Fruit fly (Drosophila melanogaster) whole organism, prepupa: ENCODE data around the gene CG11151.

Experiments
- Blimp-1 ChIP-seq: fragments of 200-800 bp; sonication (Bioruptor generic); optimal IDR thresholded peaks from 3 replicates; lab custom pipeline; 2017; ENCODE audit warnings: missing biosample characterization, missing genetic modification characterization, mild to moderate bottlenecking, moderate library complexity, missing genetic modification reagents
- CG10631 ChIP-seq: fragments of 200-800 bp; sonication (Bioruptor generic); optimal IDR thresholded peaks from 2 replicates; lab custom pipeline; 2016; ENCODE audit warnings: missing biosample characterization, missing genetic modification characterization
- CG11294 ChIP-seq: fragments of 200-800 bp; sonication (Bioruptor generic); IDR thresholded peaks from 2 replicates; pipeline ENCODE4 v1.3.6; 2022; ENCODE audit warnings: missing biosample characterization, missing genetic modification characterization
- CG11902 ChIP-seq: fragments of 200-800 bp; sonication (Bioruptor generic); optimal IDR thresholded peaks from 3 replicates; lab custom pipeline; 2016; ENCODE audit warnings: missing biosample characterization, missing genetic modification characterization
- CG1621 ChIP-seq: fragments of 200-800 bp; sonication (Bioruptor generic); optimal IDR thresholded peaks from 3 replicates; lab custom pipeline; 2018; ENCODE audit warnings: missing biosample characterization, mild to moderate bottlenecking, missing genetic modification characterization
- CG16779 ChIP-seq: fragments of 200-800 bp; sonication (Bioruptor generic); optimal IDR thresholded peaks from 3 replicates; lab custom pipeline; 2017; ENCODE audit warnings: missing biosample characterization, mild to moderate bottlenecking, missing genetic modification characterization
- CG3032 ChIP-seq: fragments of 200-800 bp; optimal IDR thresholded peaks from 2 replicates; lab custom pipeline; 2019; ENCODE audit warnings: missing biosample characterization, mild to moderate bottlenecking, missing genetic modification characterization, moderate library complexity
- CG31627 ChIP-seq: fragments of 200-800 bp; sonication (Bioruptor generic); optimal IDR thresholded peaks from 3 replicates; lab custom pipeline; 2016; ENCODE audit warnings: missing biosample characterization, missing genetic modification characterization
- CG32006 ChIP-seq: fragments of 200-800 bp; sonication (Bioruptor generic); optimal IDR thresholded peaks from 3 replicates; lab custom pipeline; 2017; ENCODE audit warnings: missing biosample characterization, mild to moderate bottlenecking, missing genetic modification characterization
- CG34406 ChIP-seq: fragments of 200-800 bp; sonication (Bioruptor generic); optimal IDR thresholded peaks from 3 replicates; lab custom pipeline; 2016; ENCODE audit warnings: missing biosample characterization, missing genetic modification characterization
- CG3919 ChIP-seq: fragments of 200-800 bp; sonication (Bioruptor generic); optimal IDR thresholded peaks from 3 replicates; lab custom pipeline; 2016; ENCODE audit warnings: missing biosample characterization, missing genetic modification characterization
- CG6163 ChIP-seq: fragments of 200-800 bp; sonication (Bioruptor generic); IDR thresholded peaks from 3 replicates; pipeline ENCODE4 v1.3.6; 2022; ENCODE audit warnings: missing biosample characterization, missing genetic modification characterization
- CG6276 ChIP-seq: fragments of 200-800 bp; sonication (Bioruptor generic); optimal IDR thresholded peaks from 2 replicates; lab custom pipeline; 2017; ENCODE audit warnings: missing biosample characterization, mild to moderate bottlenecking, missing genetic modification characterization
- CG6792 ChIP-seq: fragments of 200-800 bp; sonication (Bioruptor generic); optimal IDR thresholded peaks from 3 replicates; lab custom pipeline; 2016; ENCODE audit warnings: missing biosample characterization, missing genetic modification characterization
- CG6808 ChIP-seq: fragments of 200-800 bp; sonication (Bioruptor generic); optimal IDR thresholded peaks from 3 replicates; lab custom pipeline; 2017; ENCODE audit warnings: missing biosample characterization, missing genetic modification characterization, mild to moderate bottlenecking, moderate library complexity, missing genetic modification reagents
- CG6854 ChIP-seq: fragments of 200-800 bp; sonication (Bioruptor generic); optimal IDR thresholded peaks from 2 replicates; lab custom pipeline; 2017; ENCODE audit warnings: missing biosample characterization, mild to moderate bottlenecking, missing genetic modification characterization
- CG7368 ChIP-seq: fragments of 200-800 bp; sonication (Bioruptor generic); optimal IDR thresholded peaks from 3 replicates; lab custom pipeline; 2016; ENCODE audit warnings: missing biosample characterization, missing genetic modification characterization
- CG8119 ChIP-seq: fragments of 200-800 bp; sonication (Bioruptor generic); IDR thresholded peaks from 3 replicates; pipeline ENCODE4 v1.3.6; 2022; ENCODE audit warnings: missing biosample characterization, missing genetic modification characterization
- Eip78C ChIP-seq: fragments of 200-800 bp; sonication (Bioruptor generic); peaks from one replicate; lab custom pipeline; 2016; ENCODE audit warnings: missing biosample characterization, missing genetic modification characterization
- Gug ChIP-seq: fragments of 200-800 bp; sonication (Bioruptor generic); IDR thresholded peaks from 2 replicates; pipeline ENCODE4 v1.3.6; 2022; ENCODE audit warnings: missing biosample characterization, missing genetic modification characterization
- Hr38 ChIP-seq: sonication (Bioruptor generic); optimal IDR thresholded peaks from 2 replicates; lab custom pipeline; 2016; ENCODE audit warnings: missing biosample characterization, missing genetic modification characterization
- Hr39 ChIP-seq: fragments of 200-800 bp; sonication (Bioruptor generic); optimal IDR thresholded peaks from 2 replicates; lab custom pipeline; 2016; ENCODE audit warnings: missing biosample characterization, missing genetic modification characterization
- OdsH ChIP-seq: fragments of 200-800 bp; sonication (Bioruptor generic); optimal IDR thresholded peaks from 3 replicates; lab custom pipeline; 2016; ENCODE audit warnings: missing biosample characterization, missing genetic modification characterization
- Smox ChIP-seq: fragments of 200-800 bp; sonication (Bioruptor generic); optimal IDR thresholded peaks from 3 replicates; lab custom pipeline; 2016; ENCODE audit warnings: missing biosample characterization, missing genetic modification characterization
- Sox102F ChIP-seq: fragments of 200-800 bp; sonication (Bioruptor generic); optimal IDR thresholded peaks from 2 replicates; lab custom pipeline; 2016; ENCODE audit warnings: missing biosample characterization, mild to moderate bottlenecking, missing genetic modification characterization
- Sox14 ChIP-seq: fragments of 200-800 bp; sonication (Bioruptor generic); optimal IDR thresholded peaks from 3 replicates; lab custom pipeline; 2016; ENCODE audit warnings: missing biosample characterization, missing genetic modification characterization
- Sox15 ChIP-seq: fragments of 200-800 bp; sonication (Bioruptor generic); optimal IDR thresholded peaks from 3 replicates; lab custom pipeline; 2016; ENCODE audit warnings: missing biosample characterization, missing genetic modification characterization
- dac ChIP-seq: fragments of 200-800 bp; sonication (Bioruptor generic); optimal IDR thresholded peaks from 2 replicates; lab custom pipeline; 2017; ENCODE audit warnings: missing biosample characterization, mild to moderate bottlenecking, missing genetic modification characterization
- dsx ChIP-seq: fragments of 200-800 bp; optimal IDR thresholded peaks from 3 replicates; lab custom pipeline; 2019; ENCODE audit warnings: missing biosample characterization, mild to moderate bottlenecking, missing genetic modification characterization, moderate library complexity; ENCODE audit not compliant: poor library complexity, severe bottlenecking
- eg ChIP-seq: fragments of 200-800 bp; sonication (Bioruptor generic); IDR thresholded peaks from 3 replicates; pipeline ENCODE4 v1.3.6; 2022; ENCODE audit warnings: missing biosample characterization, missing genetic modification characterization
- esn ChIP-seq: fragments of 200-800 bp; sonication (Bioruptor generic); optimal IDR thresholded peaks from 2 replicates; lab custom pipeline; 2016; ENCODE audit warnings: missing biosample characterization, mild to moderate bottlenecking, missing genetic modification characterization, moderate library complexity
- fkh ChIP-seq: fragments of 200-800 bp; sonication (Bioruptor generic); optimal IDR thresholded peaks from 3 replicates; lab custom pipeline; 2017; ENCODE audit warnings: missing biosample characterization, mild to moderate bottlenecking, missing genetic modification characterization, moderate library complexity
- net ChIP-seq: fragments of 200-800 bp; sonication (Bioruptor generic); optimal IDR thresholded peaks from 3 replicates; lab custom pipeline; 2016; ENCODE audit warnings: missing biosample characterization, missing genetic modification characterization
- pdm3 ChIP-seq: fragments of 200-800 bp; sonication (Bioruptor generic); optimal IDR thresholded peaks from 3 replicates; lab custom pipeline; 2016; ENCODE audit warnings: missing biosample characterization, missing genetic modification characterization
- spab ChIP-seq: fragments of 200-800 bp; sonication (Bioruptor generic); optimal IDR thresholded peaks from 2 replicates; lab custom pipeline; 2017; ENCODE audit warnings: missing biosample characterization, mild to moderate bottlenecking, missing genetic modification characterization, missing genetic modification reagents
- ss ChIP-seq, 2 experiments: fragments of 200-800 bp; sonication (Bioruptor generic); optimal IDR thresholded peaks; 2 replicates in 1 of 2; 3 replicates in 1 of 2; lab custom pipeline; 2017 to 2018; ENCODE audit warnings: mild to moderate bottlenecking in 2 of 2, missing biosample characterization in 2 of 2, missing genetic modification characterization in 2 of 2, moderate library complexity in 1 of 2
- svp ChIP-seq: fragments of 200-800 bp; sonication (Bioruptor generic); peaks from one replicate; lab custom pipeline; 2016; ENCODE audit warnings: missing biosample characterization, missing genetic modification characterization
- topi ChIP-seq: fragments of 200-800 bp; sonication (Bioruptor generic); optimal IDR thresholded peaks from 3 replicates; lab custom pipeline; 2016; ENCODE audit warnings: missing biosample characterization, missing genetic modification characterization
- vri ChIP-seq: fragments of 200-800 bp; sonication (Bioruptor generic); optimal IDR thresholded peaks from 3 replicates; lab custom pipeline; 2016; ENCODE audit warnings: missing biosample characterization, mild to moderate bottlenecking, missing genetic modification characterization

Gene CG11151

DNA sequence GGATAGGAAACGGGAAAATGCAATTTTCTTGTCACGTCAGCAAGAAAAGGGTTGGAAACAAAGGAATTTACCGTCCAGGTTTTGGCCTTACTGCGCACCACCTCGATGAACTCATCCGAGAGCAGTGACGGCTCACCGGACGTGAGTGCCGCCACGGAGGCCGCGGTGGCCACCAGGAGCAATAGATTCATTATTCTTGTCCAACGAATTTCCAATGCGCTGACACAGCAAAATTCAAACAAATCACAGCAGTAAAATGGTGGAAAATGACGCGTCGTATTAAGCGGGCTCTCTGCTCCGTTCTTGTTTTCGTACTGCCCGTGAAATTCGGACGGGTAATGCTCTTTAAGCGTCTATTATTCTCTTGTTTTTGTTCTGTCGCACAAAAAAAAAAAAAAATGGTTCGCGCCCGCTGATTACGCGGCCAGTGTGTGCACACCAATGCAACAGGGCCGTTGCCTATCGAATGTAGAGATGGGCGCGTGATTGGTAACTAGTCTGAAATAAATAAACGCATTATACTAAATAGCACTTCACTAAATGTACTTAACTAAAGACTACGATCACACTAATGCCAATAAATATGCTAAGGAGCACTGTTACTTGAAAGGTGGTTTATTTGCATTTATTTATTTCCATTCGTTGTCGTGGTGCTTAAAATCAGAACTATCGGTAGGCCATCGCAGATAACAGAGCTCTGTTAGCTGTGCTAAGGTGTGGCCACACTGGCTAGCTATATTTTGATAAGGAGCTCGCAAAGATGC, 42.4 kb downstream of the CG11151 start, which contains the start of the genes CtsB and amrt (continued):
- TF ChIP-seq CG34406 (GFP tag; lab: Kevin White, UChicago) (peak; percentile 58), svp (GFP tag; lab: Kevin White, UChicago) (no peak), CG16779 (peak; percentile 52), topi (peak; percentile 63), Sox102F (GFP tag; lab: Kevin White, UChicago) (peak; percentile 46), CG31627 (peak; percentile 63), net (GFP tag; lab: Kevin White, UChicago) (peak; percentile 77), Hr39 (GFP tag; lab: Kevin White, UChicago) (peak; percentile 64), CG11902 (GFP tag; lab: Kevin White, UChicago) (no peak), CG3032 (tag; lab: Kevin White, UChicago) (peak; percentile 55)

- peak; percentile 17 for TF ChIP-seq CG3919 (GFP tag; lab: Kevin White, UChicago)
- peak; percentile 91 for TF ChIP-seq Blimp-1 (GFP tag; lab: Kevin White, UChicago)
- 0 out of 3 replicates have a peak, but pooled peaks have one; percentile 45 for TF ChIP-seq CG6163 (GFP tag; lab: Robert Waterston, UW)
- TF ChIP-seq dsx (GFP tag; lab: Kevin White, UChicago) = peak; percentile 29
- TF ChIP-seq net (GFP tag; lab: Kevin White, UChicago) = peak; percentile 9
- peak; percentile 38 for TF ChIP-seq Sox14 (GFP tag; lab: Kevin White, UChicago)
- peak; percentile 32 for TF ChIP-seq svp (GFP tag; lab: Kevin White, UChicago)
- TF ChIP-seq ss (GFP tag; optimal IDR thresholded peaks at IDR 0.05; lab: Kevin White, UChicago) = peak in 1 of 2 experiments; percentile 23
- peak; percentile 47; the same call in 2 of the 3 replicates for TF ChIP-seq eg (GFP tag; lab: Robert Waterston, UW)
- TF ChIP-seq CG6854 (GFP tag; lab: Kevin White, UChicago) = peak; percentile 10
- TF ChIP-seq CG32006 (GFP tag; lab: Kevin White, UChicago) = peak; percentile 15
- TF ChIP-seq vri (GFP tag; lab: Kevin White, UChicago) = no peak
- TF ChIP-seq CG6792 (GFP tag; lab: Kevin White, UChicago) = no peak
- peak; percentile 15 for TF ChIP-seq dac (GFP tag; lab: Kevin White, UChicago)
- 0 out of 3 replicates have a peak, but pooled peaks have one; percentile 12 for TF ChIP-seq CG8119 (GFP tag; lab: Robert Waterston, UW)
- peak; percentile 26 for TF ChIP-seq fkh (GFP tag; lab: Kevin White, UChicago)
- TF ChIP-seq esn (GFP tag; lab: Kevin White, UChicago) = peak; percentile 10
- peak; percentile 2 for TF ChIP-seq CG3032 (tag; lab: Kevin White, UChicago)
- TF ChIP-seq pdm3 (GFP tag; lab: Kevin White, UChicago) = no peak
- TF ChIP-seq CG6808 (GFP tag; lab: Kevin White, UChicago) = peak; percentile 18
- no peak for TF ChIP-seq CG11902 (GFP tag; lab: Kevin White, UChicago)
- no peak for TF ChIP-seq Hr39 (GFP tag; lab: Kevin White, UChicago)
- peak; percentile 1 for TF ChIP-seq Eip78C (GFP tag; lab: Kevin White, UChicago)
- TF ChIP-seq Smox (GFP tag; lab: Kevin White, UChicago) = no peak
These were observed 44.0 kb downstream of the CG11151 start, which contains the start of gene inaE for dm6 chrX:13783534-13783949. Gene inaE, plus strand, starts transcription at chrX:13783714.

DNA sequence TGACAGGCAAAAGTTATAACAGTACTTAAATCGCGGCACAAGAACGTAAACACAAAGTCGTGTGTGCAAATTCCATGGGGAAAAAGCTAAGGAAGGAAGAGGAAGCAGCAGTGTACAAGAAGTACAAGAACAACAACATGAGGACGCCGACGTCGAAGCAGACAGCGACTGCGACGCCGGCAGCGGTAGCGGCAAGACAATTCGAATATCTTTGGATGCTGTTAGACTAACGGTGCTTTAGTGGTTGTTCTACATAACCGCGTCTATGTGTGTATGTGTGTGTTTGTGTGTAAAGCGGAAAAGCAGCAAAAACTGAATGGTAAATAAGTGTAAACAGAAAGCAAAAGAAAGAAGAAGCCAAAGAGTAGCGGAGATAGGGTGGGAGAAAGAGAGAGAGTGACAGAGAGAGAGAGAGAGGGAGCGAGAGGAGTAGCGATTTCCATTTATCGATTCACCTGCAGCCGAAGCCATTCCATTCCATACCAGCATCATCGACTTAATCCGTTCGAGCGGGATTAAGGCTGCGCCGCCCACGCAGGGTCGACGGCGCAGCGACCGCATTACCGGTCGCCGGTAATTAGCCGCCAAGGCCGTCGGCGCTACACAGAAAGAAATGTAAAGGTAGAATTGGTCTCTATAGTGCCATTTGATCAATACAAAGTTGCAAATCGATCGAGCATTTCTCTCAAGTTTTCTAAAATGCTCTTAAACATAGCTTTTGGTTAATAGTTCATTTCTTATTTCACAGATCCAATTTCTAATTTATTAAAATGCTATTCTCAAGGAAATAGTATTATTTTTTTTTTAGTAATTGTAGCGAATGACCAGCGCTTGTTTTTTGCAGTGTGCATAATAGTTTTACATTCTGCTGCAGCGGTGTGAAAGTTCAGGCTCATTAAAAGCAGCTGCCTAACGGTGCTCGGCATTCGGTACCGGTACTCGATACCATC, 44.7 kb downstream of the CG11151 start:
- TF ChIP-seq Sox15 (GFP tag; lab: Kevin White, UChicago) (no peak), CG34406 (GFP tag; lab: Kevin White, UChicago) (peak; percentile 25), CG10631 (peak; percentile 16), CG32006 (GFP tag; lab: Kevin White, UChicago) (peak; percentile 89), CG3032 (tag; lab: Kevin White, UChicago) (peak; percentile 43), dac (GFP tag; lab: Kevin White, UChicago) (peak; percentile 58), vri (GFP tag; lab: Kevin White, UChicago) (no peak), OdsH (GFP tag; lab: Kevin White, UChicago) (peak; percentile 66), dsx (GFP tag; lab: Kevin White, UChicago) (peak; percentile 57), CG7368 (peak; percentile 3), Sox14 (GFP tag; lab: Kevin White, UChicago) (peak; percentile 32), net (GFP tag; lab: Kevin White, UChicago) (peak; percentile 69), Smox (GFP tag; lab: Kevin White, UChicago) (peak; percentile 27), CG6276 (GFP tag; lab: Kevin White, UChicago) (peak; percentile 68), eg (GFP tag; lab: Robert Waterston, UW) (peak; percentile 74), CG1621 (tag; lab: Kevin White, UChicago) (peak; percentile 0), Hr39 (GFP tag; lab: Kevin White, UChicago) (peak; percentile 38), Blimp-1 (GFP tag; lab: Kevin White, UChicago) (no peak), CG16779 (peak; percentile 8), CG11294 (GFP tag; lab: Robert Waterston, UW) (peak; percentile 57), CG6163 (GFP tag; lab: Robert Waterston, UW) (no peak), Hr38 (GFP tag; lab: Kevin White, UChicago) (no peak), spab (GFP tag; lab: Kevin White, UChicago) (no peak), Gug (GFP tag; lab: Robert Waterston, UW) (peak; percentile 55; the same call in 1 of the 2 replicates), CG8119 (GFP tag; lab: Robert Waterston, UW) (peak; percentile 72), CG6854 (GFP tag; lab: Kevin White, UChicago) (no peak)
